Fruit fly (Drosophila melanogaster) whole organism, prepupa: Measurements from ENCODE around the gene CG43088.

Source experiments
- Blimp-1 ChIP-seq: fragments of 200-800 bp; sonication (Bioruptor generic); optimal IDR thresholded peaks from 3 replicates; lab custom pipeline; 2017; ENCODE audit warnings: missing biosample characterization, missing genetic modification characterization, mild to moderate bottlenecking, moderate library complexity, missing genetic modification reagents
- CG10631 ChIP-seq: fragments of 200-800 bp; sonication (Bioruptor generic); optimal IDR thresholded peaks from 2 replicates; lab custom pipeline; 2016; ENCODE audit warnings: missing biosample characterization, missing genetic modification characterization
- CG10669 ChIP-seq: fragments of 200-800 bp; sonication (Bioruptor generic); optimal IDR thresholded peaks from 3 replicates; lab custom pipeline; 2018; ENCODE audit warnings: missing biosample characterization, mild to moderate bottlenecking, missing genetic modification characterization, moderate library complexity
- CG11294 ChIP-seq: fragments of 200-800 bp; sonication (Bioruptor generic); IDR thresholded peaks from 2 replicates; pipeline ENCODE4 v1.3.6; 2022; ENCODE audit warnings: missing biosample characterization, missing genetic modification characterization
- CG11762 ChIP-seq: fragments of 200-800 bp; sonication (Bioruptor generic); optimal IDR thresholded peaks from 3 replicates; lab custom pipeline; 2016; ENCODE audit warnings: missing biosample characterization, missing genetic modification characterization; ENCODE audit not compliant: insufficient read depth
- CG11902 ChIP-seq: fragments of 200-800 bp; sonication (Bioruptor generic); optimal IDR thresholded peaks from 3 replicates; lab custom pipeline; 2016; ENCODE audit warnings: missing biosample characterization, missing genetic modification characterization
- CG15336 ChIP-seq: fragments of 200-800 bp; sonication (Bioruptor generic); IDR thresholded peaks from 2 replicates; pipeline ENCODE4 v1.3.6; 2022; ENCODE audit warnings: missing biosample characterization, missing genetic modification characterization
- CG3032 ChIP-seq: fragments of 200-800 bp; optimal IDR thresholded peaks from 2 replicates; lab custom pipeline; 2019; ENCODE audit warnings: missing biosample characterization, mild to moderate bottlenecking, missing genetic modification characterization, moderate library complexity
- CG31627 ChIP-seq: fragments of 200-800 bp; sonication (Bioruptor generic); optimal IDR thresholded peaks from 3 replicates; lab custom pipeline; 2016; ENCODE audit warnings: missing biosample characterization, missing genetic modification characterization
- CG32006 ChIP-seq: fragments of 200-800 bp; sonication (Bioruptor generic); optimal IDR thresholded peaks from 3 replicates; lab custom pipeline; 2017; ENCODE audit warnings: missing biosample characterization, mild to moderate bottlenecking, missing genetic modification characterization
- CG34406 ChIP-seq: fragments of 200-800 bp; sonication (Bioruptor generic); optimal IDR thresholded peaks from 3 replicates; lab custom pipeline; 2016; ENCODE audit warnings: missing biosample characterization, missing genetic modification characterization
- CG3919 ChIP-seq: fragments of 200-800 bp; sonication (Bioruptor generic); optimal IDR thresholded peaks from 3 replicates; lab custom pipeline; 2016; ENCODE audit warnings: missing biosample characterization, missing genetic modification characterization
- CG4318 ChIP-seq: fragments of 200-800 bp; sonication (Bioruptor generic); optimal IDR thresholded peaks from 3 replicates; lab custom pipeline; 2017; ENCODE audit warnings: missing biosample characterization, mild to moderate bottlenecking, missing genetic modification characterization
- CG6276 ChIP-seq: fragments of 200-800 bp; sonication (Bioruptor generic); optimal IDR thresholded peaks from 2 replicates; lab custom pipeline; 2017; ENCODE audit warnings: missing biosample characterization, mild to moderate bottlenecking, missing genetic modification characterization
- CG6792 ChIP-seq: fragments of 200-800 bp; sonication (Bioruptor generic); optimal IDR thresholded peaks from 3 replicates; lab custom pipeline; 2016; ENCODE audit warnings: missing biosample characterization, missing genetic modification characterization
- CG6808 ChIP-seq: fragments of 200-800 bp; sonication (Bioruptor generic); optimal IDR thresholded peaks from 3 replicates; lab custom pipeline; 2017; ENCODE audit warnings: missing biosample characterization, missing genetic modification characterization, mild to moderate bottlenecking, moderate library complexity, missing genetic modification reagents
- CG6854 ChIP-seq: fragments of 200-800 bp; sonication (Bioruptor generic); optimal IDR thresholded peaks from 2 replicates; lab custom pipeline; 2017; ENCODE audit warnings: missing biosample characterization, mild to moderate bottlenecking, missing genetic modification characterization
- CG7368 ChIP-seq: fragments of 200-800 bp; sonication (Bioruptor generic); optimal IDR thresholded peaks from 3 replicates; lab custom pipeline; 2016; ENCODE audit warnings: missing biosample characterization, missing genetic modification characterization
- CG9139 ChIP-seq: fragments of 200-800 bp; sonication (Bioruptor generic); optimal IDR thresholded peaks from 3 replicates; lab custom pipeline; 2017; ENCODE audit warnings: missing biosample characterization, mild to moderate bottlenecking, missing genetic modification characterization
- Eip75B ChIP-seq: fragments of 200-800 bp; sonication (Bioruptor generic); optimal IDR thresholded peaks from 3 replicates; lab custom pipeline; 2016; ENCODE audit warnings: missing biosample characterization, missing genetic modification characterization
- Eip78C ChIP-seq: fragments of 200-800 bp; sonication (Bioruptor generic); peaks from one replicate; lab custom pipeline; 2016; ENCODE audit warnings: missing biosample characterization, missing genetic modification characterization
- Eip93F ChIP-seq: fragments of 200-800 bp; sonication (Bioruptor generic); optimal IDR thresholded peaks from 2 replicates; lab custom pipeline; 2016; ENCODE audit warnings: missing biosample characterization, mild to moderate bottlenecking, missing genetic modification characterization
- Ets21C ChIP-seq: fragments of 200-800 bp; sonication (Bioruptor generic); optimal IDR thresholded peaks from 3 replicates; lab custom pipeline; 2016; ENCODE audit warnings: missing biosample characterization, missing genetic modification characterization
- Ets96B ChIP-seq: fragments of 200-800 bp; optimal IDR thresholded peaks from 2 replicates; lab custom pipeline; 2019; ENCODE audit warnings: missing biosample characterization, mild to moderate bottlenecking, missing genetic modification characterization, moderate library complexity
- Gug ChIP-seq: fragments of 200-800 bp; sonication (Bioruptor generic); IDR thresholded peaks from 2 replicates; pipeline ENCODE4 v1.3.6; 2022; ENCODE audit warnings: missing biosample characterization, missing genetic modification characterization
- Hr39 ChIP-seq: fragments of 200-800 bp; sonication (Bioruptor generic); optimal IDR thresholded peaks from 2 replicates; lab custom pipeline; 2016; ENCODE audit warnings: missing biosample characterization, missing genetic modification characterization
- Hr4 ChIP-seq: fragments of 200-800 bp; sonication (Bioruptor generic); optimal IDR thresholded peaks from 3 replicates; lab custom pipeline; 2016; ENCODE audit warnings: missing biosample characterization, missing genetic modification characterization
- Lpt ChIP-seq: fragments of 200-800 bp; sonication (Bioruptor generic); optimal IDR thresholded peaks from 3 replicates; lab custom pipeline; 2016; ENCODE audit warnings: missing biosample characterization, missing genetic modification characterization
- Met ChIP-seq: fragments of 200-800 bp; sonication (Bioruptor generic); optimal IDR thresholded peaks from 3 replicates; lab custom pipeline; 2016; ENCODE audit warnings: missing biosample characterization, missing genetic modification characterization
- OdsH ChIP-seq: fragments of 200-800 bp; sonication (Bioruptor generic); optimal IDR thresholded peaks from 3 replicates; lab custom pipeline; 2016; ENCODE audit warnings: missing biosample characterization, missing genetic modification characterization
- Smox ChIP-seq: fragments of 200-800 bp; sonication (Bioruptor generic); optimal IDR thresholded peaks from 3 replicates; lab custom pipeline; 2016; ENCODE audit warnings: missing biosample characterization, missing genetic modification characterization
- Sox102F ChIP-seq: fragments of 200-800 bp; sonication (Bioruptor generic); optimal IDR thresholded peaks from 2 replicates; lab custom pipeline; 2016; ENCODE audit warnings: missing biosample characterization, mild to moderate bottlenecking, missing genetic modification characterization
- Sox14 ChIP-seq: fragments of 200-800 bp; sonication (Bioruptor generic); optimal IDR thresholded peaks from 3 replicates; lab custom pipeline; 2016; ENCODE audit warnings: missing biosample characterization, missing genetic modification characterization
- achi ChIP-seq: fragments of 200-800 bp; sonication (Bioruptor generic); optimal IDR thresholded peaks from 3 replicates; lab custom pipeline; 2016; ENCODE audit warnings: missing biosample characterization, missing genetic modification characterization
- acj6 ChIP-seq: fragments of 200-800 bp; sonication (Bioruptor generic); optimal IDR thresholded peaks from 3 replicates; lab custom pipeline; 2016; ENCODE audit warnings: missing biosample characterization, missing genetic modification characterization
- cyc ChIP-seq: fragments of 200-800 bp; sonication (Bioruptor generic); optimal IDR thresholded peaks from 3 replicates; lab custom pipeline; 2016; ENCODE audit warnings: missing biosample characterization, missing genetic modification characterization
- dsx ChIP-seq: fragments of 200-800 bp; optimal IDR thresholded peaks from 3 replicates; lab custom pipeline; 2019; ENCODE audit warnings: missing biosample characterization, mild to moderate bottlenecking, missing genetic modification characterization, moderate library complexity; ENCODE audit not compliant: poor library complexity, severe bottlenecking
- eg ChIP-seq: fragments of 200-800 bp; sonication (Bioruptor generic); IDR thresholded peaks from 3 replicates; pipeline ENCODE4 v1.3.6; 2022; ENCODE audit warnings: missing biosample characterization, missing genetic modification characterization
- esn ChIP-seq: fragments of 200-800 bp; sonication (Bioruptor generic); optimal IDR thresholded peaks from 2 replicates; lab custom pipeline; 2016; ENCODE audit warnings: missing biosample characterization, mild to moderate bottlenecking, missing genetic modification characterization, moderate library complexity
- fd59A ChIP-seq: fragments of 200-800 bp; sonication (Bioruptor generic); optimal IDR thresholded peaks from 2 replicates; lab custom pipeline; 2017; ENCODE audit warnings: missing biosample characterization, mild to moderate bottlenecking, missing genetic modification characterization, missing genetic modification reagents
- fkh ChIP-seq: fragments of 200-800 bp; sonication (Bioruptor generic); optimal IDR thresholded peaks from 3 replicates; lab custom pipeline; 2017; ENCODE audit warnings: missing biosample characterization, mild to moderate bottlenecking, missing genetic modification characterization, moderate library complexity
- lz ChIP-seq: fragments of 200-800 bp; sonication (Bioruptor generic); optimal IDR thresholded peaks from 3 replicates; lab custom pipeline; 2016; ENCODE audit warnings: missing biosample characterization, missing genetic modification characterization
- net ChIP-seq: fragments of 200-800 bp; sonication (Bioruptor generic); optimal IDR thresholded peaks from 3 replicates; lab custom pipeline; 2016; ENCODE audit warnings: missing biosample characterization, missing genetic modification characterization
- pdm3 ChIP-seq: fragments of 200-800 bp; sonication (Bioruptor generic); optimal IDR thresholded peaks from 3 replicates; lab custom pipeline; 2016; ENCODE audit warnings: missing biosample characterization, missing genetic modification characterization
- spab ChIP-seq: fragments of 200-800 bp; sonication (Bioruptor generic); optimal IDR thresholded peaks from 2 replicates; lab custom pipeline; 2017; ENCODE audit warnings: missing biosample characterization, mild to moderate bottlenecking, missing genetic modification characterization, missing genetic modification reagents
- ss ChIP-seq, 2 experiments: fragments of 200-800 bp; sonication (Bioruptor generic); optimal IDR thresholded peaks; 2 replicates in 1 of 2; 3 replicates in 1 of 2; lab custom pipeline; 2017 to 2018; ENCODE audit warnings: mild to moderate bottlenecking in 2 of 2, missing biosample characterization in 2 of 2, missing genetic modification characterization in 2 of 2, moderate library complexity in 1 of 2
- svp ChIP-seq: fragments of 200-800 bp; sonication (Bioruptor generic); peaks from one replicate; lab custom pipeline; 2016; ENCODE audit warnings: missing biosample characterization, missing genetic modification characterization
- topi ChIP-seq: fragments of 200-800 bp; sonication (Bioruptor generic); optimal IDR thresholded peaks from 3 replicates; lab custom pipeline; 2016; ENCODE audit warnings: missing biosample characterization, missing genetic modification characterization
- vri ChIP-seq: fragments of 200-800 bp; sonication (Bioruptor generic); optimal IDR thresholded peaks from 3 replicates; lab custom pipeline; 2016; ENCODE audit warnings: missing biosample characterization, mild to moderate bottlenecking, missing genetic modification characterization

CG43088 gene

dm6 chrX:14669233-14669632 is 32.9 kb upstream of the CG43088 start (continued):
- peak; percentile 10 for TF ChIP-seq CG31627
- peak; percentile 30 for TF ChIP-seq CG4318
- TF ChIP-seq CG3919 (GFP tag; lab: Kevin White, UChicago): peak; percentile 20
- peak; percentile 21 for TF ChIP-seq Ets96B
- no peak for TF ChIP-seq Blimp-1
- TF ChIP-seq topi (GFP tag; lab: Kevin White, UChicago): no peak
- peak; percentile 14 for TF ChIP-seq CG6276 (GFP tag; lab: Kevin White, UChicago)
- TF ChIP-seq esn (GFP tag; lab: Kevin White, UChicago): peak; percentile 15
- TF ChIP-seq Eip78C (GFP tag; lab: Kevin White, UChicago): peak; percentile 75
- peak; percentile 28 for TF ChIP-seq OdsH (GFP tag; lab: Kevin White, UChicago)
- TF ChIP-seq Sox102F (GFP tag; lab: Kevin White, UChicago): no peak

- TF ChIP-seq ss (GFP tag; optimal IDR thresholded peaks at IDR 0.05; lab: Kevin White, UChicago): no peak
- TF ChIP-seq Gug: no peak
- TF ChIP-seq CG7368 (GFP tag; lab: Kevin White, UChicago): no peak
- peak; percentile 29 for TF ChIP-seq CG6792 (GFP tag; lab: Kevin White, UChicago)
- peak; percentile 31 for TF ChIP-seq CG3032 (tag; lab: Kevin White, UChicago)
- no peak for TF ChIP-seq Lpt (GFP tag; lab: Kevin White, UChicago)
- TF ChIP-seq CG6854 (GFP tag; lab: Kevin White, UChicago): no peak
- TF ChIP-seq CG15336 (GFP tag; lab: Robert Waterston, UW): no peak
- TF ChIP-seq CG31627: peak; percentile 16
- TF ChIP-seq CG34406 (GFP tag; lab: Kevin White, UChicago): peak; percentile 9
- TF ChIP-seq acj6 (GFP tag; lab: Kevin White, UChicago): no peak
- no peak for TF ChIP-seq Sox102F (GFP tag; lab: Kevin White, UChicago)
- TF ChIP-seq Sox14 (GFP tag; lab: Kevin White, UChicago): peak; percentile 0
- TF ChIP-seq topi (GFP tag; lab: Kevin White, UChicago): peak; percentile 47
- no peak for TF ChIP-seq CG4318
- peak; percentile 2 for TF ChIP-seq CG10669 (GFP tag; lab: Kevin White, UChicago)
- TF ChIP-seq Eip75B (GFP tag; lab: Kevin White, UChicago): no peak
- TF ChIP-seq CG32006 (GFP tag; lab: Kevin White, UChicago): peak; percentile 14
- TF ChIP-seq fkh (GFP tag; lab: Kevin White, UChicago): no peak
- TF ChIP-seq Hr39: peak; percentile 12
- peak; percentile 1 for TF ChIP-seq CG6808 (GFP tag; lab: Kevin White, UChicago)
- TF ChIP-seq esn (GFP tag; lab: Kevin White, UChicago): peak; percentile 53
- peak; percentile 22 for TF ChIP-seq achi (GFP tag; lab: Kevin White, UChicago)
- TF ChIP-seq Smox: peak; percentile 40
- TF ChIP-seq Eip78C (GFP tag; lab: Kevin White, UChicago): peak; percentile 82
- TF ChIP-seq vri (GFP tag; lab: Kevin White, UChicago): no peak
- no peak for TF ChIP-seq Eip93F
- peak; percentile 61 for TF ChIP-seq Met (GFP tag; lab: Kevin White, UChicago)
- TF ChIP-seq Ets96B: peak; percentile 42
- TF ChIP-seq cyc (GFP tag; lab: Kevin White, UChicago): peak; percentile 16
- no peak for TF ChIP-seq CG9139
- TF ChIP-seq pdm3 (GFP tag; lab: Kevin White, UChicago): peak; percentile 15
- TF ChIP-seq CG11762 (GFP tag; lab: Kevin White, UChicago): no peak
- no peak for TF ChIP-seq CG11294 (GFP tag; lab: Robert Waterston, UW)
- no peak for TF ChIP-seq CG11902 (GFP tag; lab: Kevin White, UChicago)
- no peak for TF ChIP-seq CG10631 (GFP tag; lab: Kevin White, UChicago)
- TF ChIP-seq dsx (GFP tag; lab: Kevin White, UChicago): peak; percentile 26
- TF ChIP-seq eg: no peak
- TF ChIP-seq Hr4 (GFP tag; lab: Kevin White, UChicago): peak; percentile 15
- no peak for TF ChIP-seq Blimp-1
- no peak for TF ChIP-seq spab (GFP tag; lab: Kevin White, UChicago)
- TF ChIP-seq OdsH (GFP tag; lab: Kevin White, UChicago): peak; percentile 22
- TF ChIP-seq svp: peak; percentile 81
- TF ChIP-seq net (GFP tag; lab: Kevin White, UChicago): no peak
- no peak for TF ChIP-seq CG6276 (GFP tag; lab: Kevin White, UChicago)
- TF ChIP-seq Ets21C: no peak
- peak; percentile 27 for TF ChIP-seq lz
- TF ChIP-seq fd59A: no peak
Observed at dm6 chrX:14678128-14678527, 24.0 kb upstream of the CG43088 start.
